Worm (Caenorhabditis elegans): ENCODE measurements around the gene F08D12.3.

The F08D12.3 gene

DNA sequence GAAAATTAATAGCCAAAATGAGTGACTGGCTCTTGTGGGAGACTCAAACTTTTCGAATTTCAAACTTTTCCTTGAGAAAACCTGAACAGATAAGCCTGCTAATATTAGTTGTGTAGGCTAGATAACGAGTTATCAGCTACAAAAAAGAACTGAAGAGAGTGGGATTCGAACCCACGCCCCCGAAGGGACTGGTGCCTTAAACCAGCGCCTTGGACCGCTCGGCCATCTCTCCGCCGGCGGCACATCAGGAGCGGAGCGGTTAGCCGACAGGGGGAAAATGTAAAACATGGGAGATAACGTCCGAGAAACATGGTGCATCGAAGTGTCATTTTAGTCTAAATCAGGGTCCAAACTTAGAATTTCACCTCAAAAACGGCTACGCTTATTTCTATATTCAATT is 43.7 kb upstream of the F08D12.3 start (continued):
- TF ChIP-seq C06A6.2 (GFP tag; conservative IDR thresholded peaks at IDR 0.05) (no peak), madf-8 (GFP tag; conservative IDR thresholded peaks at IDR 0.05) (no peak), F39B2.1 (GFP tag; IDR thresholded peaks at IDR 0.05) (no peak), lin-40 (tag; optimal IDR thresholded peaks at IDR 0.05) (no peak), ets-4 (GFP tag; optimal IDR thresholded peaks at IDR 0.05) (no peak), F55B11.4 (tag; optimal IDR thresholded peaks at IDR 0.05; ENCODE audit: borderline replicate concordance, insufficient read depth) (no peak), repo-1 (tag; optimal IDR thresholded peaks at IDR 0.05) (no peak), snpc-3.4 (tag; optimal IDR thresholded peaks at IDR 0.05) (no peak), tbx-9 (tag; optimal IDR thresholded peaks at IDR 0.05; ENCODE audit: borderline replicate concordance) (no peak), lir-1 (GFP tag; conservative IDR thresholded peaks at IDR 0.05) (no peak), ztf-18 (tag; optimal IDR thresholded peaks at IDR 0.05) (peak; percentile 14), attf-5 (GFP tag; optimal IDR thresholded peaks at IDR 0.05) (no peak), F22D6.2 (tag; optimal IDR thresholded peaks at IDR 0.05) (no peak), rpc-1 (optimal IDR thresholded peaks at IDR 0.05) (peak; percentile 50), rpc-1 (tag; optimal IDR thresholded peaks at IDR 0.05) (peak; percentile 75), F57A8.1 (GFP tag; optimal IDR thresholded peaks at IDR 0.05) (no peak), pbrm-1 (GFP tag; IDR thresholded peaks at IDR 0.05) (peak; percentile 35; the same call in 1 of the 2 replicates), hmg-1.2 (GFP tag; IDR thresholded peaks at IDR 0.05) (peak; percentile 55), ztf-26 (tag; optimal IDR thresholded peaks at IDR 0.05) (no peak), hlh-12 (tag; optimal IDR thresholded peaks at IDR 0.05) (no peak), lin-26 (GFP tag; IDR thresholded peaks at IDR 0.05) (peak; percentile 76), lsl-1 (GFP tag; optimal IDR thresholded peaks at IDR 0.05) (peak; percentile 5), chd-7 (tag; optimal IDR thresholded peaks at IDR 0.05) (no peak), egl-44 (GFP tag; IDR thresholded peaks at IDR 0.05) (no peak), ekl-4 (GFP tag; IDR thresholded peaks at IDR 0.05) (no peak), ztf-3 (GFP tag; optimal IDR thresholded peaks at IDR 0.05) (no peak), aptf-2 (GFP tag; conservative IDR thresholded peaks at IDR 0.05) (no peak), F49E8.2 (tag; optimal IDR thresholded peaks at IDR 0.05; ENCODE audit: insufficient read depth) (no peak), nhr-80 (tag; optimal IDR thresholded peaks at IDR 0.05) (no peak), K12H6.12 (tag; optimal IDR thresholded peaks at IDR 0.05) (no peak), F23B12.7 (tag; optimal IDR thresholded peaks at IDR 0.05; ENCODE audit: insufficient read depth) (no peak), sea-2 (GFP tag; IDR thresholded peaks at IDR 0.05) (no peak), aptf-3 (GFP tag; IDR thresholded peaks at IDR 0.05) (no peak), die-1 (tag; optimal IDR thresholded peaks at IDR 0.05) (peak; percentile 48), zim-3 (tag; optimal IDR thresholded peaks at IDR 0.05) (no peak), athp-1 (tag; optimal IDR thresholded peaks at IDR 0.05) (no peak), mel-28 (tag; optimal IDR thresholded peaks at IDR 0.05; ENCODE audit: borderline replicate concordance) (no peak), B0035.1 (tag; optimal IDR thresholded peaks at IDR 0.05) (no peak), Y79H2A.3 (GFP tag; conservative IDR thresholded peaks at IDR 0.05) (no peak), sdz-38 (tag; optimal IDR thresholded peaks at IDR 0.05) (no peak), snpc-4 (GFP tag; optimal IDR thresholded peaks at IDR 0.05) (no peak), snpc-4 (tag; optimal IDR thresholded peaks at IDR 0.05) (peak in 2 of 4 experiments; percentile 2 to 20), dpl-1 (GFP tag; optimal IDR thresholded peaks at IDR 0.05) (no peak), bed-1 (GFP tag; IDR thresholded peaks at IDR 0.05) (no peak), him-1 (tag; optimal IDR thresholded peaks at IDR 0.05) (peak; percentile 59), F33H1.4 (GFP tag; IDR thresholded peaks at IDR 0.05) (no peak), nfya-1 (tag; optimal IDR thresholded peaks at IDR 0.05; ENCODE audit: borderline replicate concordance, insufficient read depth) (no peak), xnd-1 (tag; optimal IDR thresholded peaks at IDR 0.05) (no peak), ztf-22 (GFP tag; optimal IDR thresholded peaks at IDR 0.05) (no peak), nhr-90 (tag; optimal IDR thresholded peaks at IDR 0.05) (no peak)

All from whole organism, young adult.